Worm (Caenorhabditis elegans) whole organism, midembryonic: ENCODE results near the gene F18G5.6.

Experiments used
- T22C8.4 ChIP-seq: fragments of 200-800 bp; sonication (Bioruptor generic); IDR thresholded peaks from 2 replicates; pipeline ENCODE4 v1.3.6; 2022; ENCODE audit warnings: missing genetic modification characterization, missing compliant biosample characterization
- cog-1 ChIP-seq: sonication (generic microtip); optimal IDR thresholded peaks from 2 replicates; lab custom pipeline; 2016; ENCODE audit warnings: missing genetic modification characterization, missing compliant biosample characterization
- flt-1 ChIP-seq: fragments of 200-800 bp; sonication (Bioruptor generic); IDR thresholded peaks from 2 replicates; pipeline ENCODE4 v1.3.6; 2022; ENCODE audit warnings: missing genetic modification characterization, missing compliant biosample characterization
- klf-2 ChIP-seq: fragments of 200-800 bp; sonication (Bioruptor generic); conservative IDR thresholded peaks from 2 replicates; pipeline ENCODE4 v1.3.6; 2022; ENCODE audit warnings: missing genetic modification reagents, missing genetic modification characterization, missing compliant biosample characterization
- med-1 ChIP-seq: sonication (generic microtip); optimal IDR thresholded peaks from 2 replicates; lab custom pipeline; 2017; ENCODE audit warnings: missing genetic modification characterization, mild to moderate bottlenecking, missing compliant biosample characterization, antibody characterized with exemption, missing genetic modification reagents; ENCODE audit not compliant: insufficient read depth
- ztf-23 ChIP-seq: fragments of 200-800 bp; sonication (Bioruptor generic); IDR thresholded peaks from 2 replicates; pipeline ENCODE4 v1.3.6; 2022; ENCODE audit warnings: missing genetic modification reagents, missing genetic modification characterization, missing compliant biosample characterization
- ztf-29 ChIP-seq: fragments of 200-800 bp; sonication (Bioruptor generic); IDR thresholded peaks from 2 replicates; pipeline ENCODE4 v1.3.6; 2022; ENCODE audit warnings: missing genetic modification reagents, missing genetic modification characterization, missing compliant biosample characterization

- no peak for TF ChIP-seq klf-2 (GFP tag; lab: Robert Waterston, UW)
- no peak for TF ChIP-seq flt-1 (GFP tag; lab: Robert Waterston, UW)
- no peak for TF ChIP-seq ztf-29
- no peak for TF ChIP-seq T22C8.4
- TF ChIP-seq cog-1 (tag; lab: Kevin White, UChicago): no peak
- TF ChIP-seq med-1 (GFP tag; lab: Kevin White, UChicago): no peak
- TF ChIP-seq ztf-23 (GFP tag; lab: Robert Waterston, UW): no peak
Observed at ce11 chrX:9297834-9298233, 33.7 kb upstream of the F18G5.6 start, which contains the start of gene B0416.7.
